Worm (Caenorhabditis elegans) whole organism, L4 larva: ENCODE results near the gene sdha-1.

Experiments used
- F10B5.3 ChIP-seq: sonication (generic microtip); optimal IDR thresholded peaks from 2 replicates; lab custom pipeline; 2016; ENCODE audit warnings: mild to moderate bottlenecking, missing genetic modification characterization, missing compliant biosample characterization
- F26F4.8 ChIP-seq: fragments of 200-800 bp; sonication (Bioruptor generic); conservative IDR thresholded peaks from 2 replicates; pipeline ENCODE4 v1.3.6; 2022; ENCODE audit warnings: missing genetic modification characterization, missing compliant biosample characterization
- F44E2.7 ChIP-seq: fragments of 200-800 bp; sonication (Bioruptor generic); IDR thresholded peaks from 2 replicates; pipeline ENCODE4 v2.1.2; 2022; ENCODE audit warnings: missing genetic modification characterization, missing compliant biosample characterization
- F49E8.2 ChIP-seq: sonication (generic microtip); optimal IDR thresholded peaks from 2 replicates; lab custom pipeline; 2016; ENCODE audit warnings: missing compliant biosample characterization, mild to moderate bottlenecking, missing genetic modification characterization, borderline replicate concordance
- T20F7.1 ChIP-seq: fragments of 200-800 bp; sonication (Bioruptor generic); optimal IDR thresholded peaks from 2 replicates; lab custom pipeline; 2018; ENCODE audit warnings: mild to moderate bottlenecking, missing genetic modification characterization, missing compliant biosample characterization
- T26A8.4 ChIP-seq: fragments of 200-800 bp; sonication (Bioruptor generic); IDR thresholded peaks from 2 replicates; pipeline ENCODE4 v1.3.6; 2022; ENCODE audit warnings: missing genetic modification characterization, missing compliant biosample characterization
- Y48G9A.11 ChIP-seq: fragments of 200-800 bp; sonication (Bioruptor generic); IDR thresholded peaks from 2 replicates; pipeline ENCODE4 v1.3.6; 2022; ENCODE audit warnings: missing genetic modification reagents, missing genetic modification characterization, missing compliant biosample characterization
- aha-1 ChIP-seq: fragments of 150-350 bp; peaks from one replicate; lab custom pipeline; 2014; ENCODE audit warnings: missing biosample characterization, missing genetic modification characterization
- aly-2 ChIP-seq: sonication (generic microtip); optimal IDR thresholded peaks from 2 replicates; lab custom pipeline; 2018; ENCODE audit warnings: missing biosample characterization, missing genetic modification characterization
- arid-1 ChIP-seq: fragments of 200-800 bp; sonication (Bioruptor generic); conservative IDR thresholded peaks from 2 replicates; pipeline ENCODE4 v1.3.6; 2022; ENCODE audit warnings: missing genetic modification reagents, missing genetic modification characterization, missing compliant biosample characterization
- attf-4 ChIP-seq: sonication (generic microtip); optimal IDR thresholded peaks from 3 replicates; lab custom pipeline; 2017; ENCODE audit warnings: missing biosample characterization, missing genetic modification characterization
- ceh-32 ChIP-seq: sonication (generic microtip); optimal IDR thresholded peaks from 2 replicates; lab custom pipeline; 2016; ENCODE audit warnings: mild to moderate bottlenecking, missing genetic modification characterization, missing compliant biosample characterization; ENCODE audit not compliant: poor library complexity
- ceh-44 ChIP-seq: fragments of 200-800 bp; sonication (Bioruptor generic); IDR thresholded peaks from 2 replicates; pipeline ENCODE4 v1.3.6; 2022; ENCODE audit warnings: missing genetic modification reagents, missing genetic modification characterization, missing compliant biosample characterization
- ceh-82 ChIP-seq: sonication (generic microtip); optimal IDR thresholded peaks from 2 replicates; lab custom pipeline; 2017; ENCODE audit warnings: missing biosample characterization, missing genetic modification characterization
- daf-16 ChIP-seq, 3 experiments: sonication (generic microtip); optimal IDR thresholded peaks; 2 replicates each; lab custom pipeline; 2016 to 2017; ENCODE audit warnings: missing genetic modification characterization in 3 of 3, missing genetic modification reagents in 3 of 3, mild to moderate bottlenecking in 2 of 3, missing compliant biosample characterization in 2 of 3, missing biosample characterization in 1 of 3, moderate library complexity in 1 of 3
- daf-19 ChIP-seq: fragments of 200-800 bp; sonication (Bioruptor generic); conservative IDR thresholded peaks from 2 replicates; pipeline ENCODE4 v1.3.6; 2022; ENCODE audit warnings: missing genetic modification characterization, missing compliant biosample characterization
- daf-8 ChIP-seq: fragments of 200-800 bp; sonication (Bioruptor generic); IDR thresholded peaks from 2 replicates; pipeline ENCODE4 v1.3.6; 2022; ENCODE audit warnings: missing genetic modification characterization, missing compliant biosample characterization
- dmd-6 ChIP-seq: fragments of 200-800 bp; sonication (Bioruptor generic); IDR thresholded peaks from 2 replicates; pipeline ENCODE4 v1.3.6; 2022; ENCODE audit warnings: missing genetic modification reagents, missing genetic modification characterization, missing compliant biosample characterization
- dmd-8 ChIP-seq: fragments of 200-800 bp; sonication (Bioruptor generic); IDR thresholded peaks from 2 replicates; pipeline ENCODE4 v1.3.6; 2022; ENCODE audit warnings: missing genetic modification characterization, missing compliant biosample characterization
- dpl-1 ChIP-seq: fragments of 150-350 bp; optimal IDR thresholded peaks from 2 replicates; lab custom pipeline; 2014; ENCODE audit warnings: missing biosample characterization, missing genetic modification reagents, missing genetic modification characterization
- dve-1 ChIP-seq: sonication (generic microtip); optimal IDR thresholded peaks from 2 replicates; lab custom pipeline; 2017; ENCODE audit warnings: antibody characterized with exemption, mild to moderate bottlenecking, missing genetic modification characterization, missing compliant biosample characterization; ENCODE audit not compliant: insufficient read depth
- egl-43 ChIP-seq: fragments of 200-800 bp; sonication (Bioruptor generic); IDR thresholded peaks from 2 replicates; pipeline ENCODE4 v1.3.6; 2022; ENCODE audit warnings: missing genetic modification reagents, missing genetic modification characterization, missing compliant biosample characterization
- hif-1 ChIP-seq, 2 experiments: sonication (generic microtip); optimal IDR thresholded peaks; 2 replicates each; lab custom pipeline; 2016 to 2017; ENCODE audit warnings: missing compliant biosample characterization in 2 of 2, missing genetic modification characterization in 2 of 2, missing genetic modification reagents in 2 of 2, missing genotype in 2 of 2, mild to moderate bottlenecking in 1 of 2
- hlh-11 ChIP-seq: fragments of 200-800 bp; sonication (Bioruptor generic); optimal IDR thresholded peaks from 2 replicates; lab custom pipeline; 2018; ENCODE audit warnings: mild to moderate bottlenecking, missing genetic modification characterization, missing compliant biosample characterization
- hlh-30 ChIP-seq: sonication (generic microtip); optimal IDR thresholded peaks from 2 replicates; lab custom pipeline; 2017; ENCODE audit warnings: antibody characterized with exemption, mild to moderate bottlenecking, missing genetic modification characterization, missing compliant biosample characterization; ENCODE audit not compliant: insufficient read depth
- hmg-1.1 ChIP-seq: fragments of 200-800 bp; sonication (Bioruptor generic); IDR thresholded peaks from 2 replicates; pipeline ENCODE4 v1.3.6; 2022; ENCODE audit warnings: missing genetic modification reagents, missing genetic modification characterization, missing compliant biosample characterization
- lim-7 ChIP-seq: fragments of 200-800 bp; sonication (Bioruptor generic); IDR thresholded peaks from 2 replicates; pipeline ENCODE4 v1.3.6; 2022; ENCODE audit warnings: missing genetic modification characterization, missing compliant biosample characterization
- lsy-2 ChIP-seq, 2 experiments: fragments of 150-350 bp in 1 of 2; sonication (generic microtip) in 1 of 2; optimal IDR thresholded peaks; 2 replicates each; lab custom pipeline; 2014 to 2017; ENCODE audit warnings: missing biosample characterization in 2 of 2, missing genetic modification characterization in 2 of 2
- mes-2 ChIP-seq: sonication (generic microtip); optimal IDR thresholded peaks from 2 replicates; lab custom pipeline; 2016; ENCODE audit warnings: missing genotype, mild to moderate bottlenecking, missing genetic modification characterization, missing compliant biosample characterization; ENCODE audit not compliant: poor library complexity, severe bottlenecking
- mxl-2 ChIP-seq: fragments of 200-800 bp; sonication (Bioruptor generic); conservative IDR thresholded peaks from 2 replicates; pipeline ENCODE4 v1.3.6; 2022; ENCODE audit warnings: missing genetic modification reagents, missing genetic modification characterization, missing compliant biosample characterization
- nhr-25 ChIP-seq: sonication (generic microtip); optimal IDR thresholded peaks from 2 replicates; lab custom pipeline; 2017; ENCODE audit warnings: missing genetic modification characterization, mild to moderate bottlenecking, missing compliant biosample characterization, antibody characterized with exemption, moderate library complexity, borderline replicate concordance; ENCODE audit not compliant: insufficient read depth
- nhr-28 ChIP-seq: fragments of 150-350 bp; optimal IDR thresholded peaks from 2 replicates; lab custom pipeline; 2014; ENCODE audit warnings: missing biosample characterization, missing genetic modification characterization
- nhr-41 ChIP-seq: fragments of 200-800 bp; sonication (Bioruptor generic); IDR thresholded peaks from 2 replicates; pipeline ENCODE4 v1.3.6; 2022; ENCODE audit warnings: missing genetic modification reagents, missing genetic modification characterization, missing compliant biosample characterization
- nhr-42 ChIP-seq: fragments of 200-800 bp; sonication (Bioruptor generic); IDR thresholded peaks from 2 replicates; pipeline ENCODE4 v1.3.6; 2022; ENCODE audit warnings: missing genetic modification characterization, missing compliant biosample characterization
- nhr-6 ChIP-seq: fragments of 150-350 bp; optimal IDR thresholded peaks from 2 replicates; lab custom pipeline; 2014; ENCODE audit warnings: missing biosample characterization, missing genetic modification characterization
- pha-4 ChIP-seq, 2 experiments: fragments of 150-350 bp in 1 of 2; fragments of 200-800 bp in 1 of 2; sonication (Bioruptor generic) in 1 of 2; IDR thresholded peaks in 1 of 2; optimal IDR thresholded peaks in 1 of 2; 2 replicates each; pipeline versions ENCODE4 v1.3.6 to Lab custom; 2014 to 2022; ENCODE audit warnings: missing genetic modification characterization in 2 of 2, missing genetic modification reagents in 2 of 2, missing biosample characterization in 1 of 2, missing compliant biosample characterization in 1 of 2
- php-3 ChIP-seq: fragments of 200-800 bp; sonication (Bioruptor generic); IDR thresholded peaks from 2 replicates; pipeline ENCODE4 v1.3.6; 2022; ENCODE audit warnings: missing genetic modification reagents, missing genetic modification characterization, missing compliant biosample characterization
- skn-1 ChIP-seq: fragments of 150-350 bp; optimal IDR thresholded peaks from 2 replicates; lab custom pipeline; 2014; ENCODE audit warnings: missing biosample characterization, missing genetic modification characterization
- spr-1 ChIP-seq: sonication (generic microtip); optimal IDR thresholded peaks from 2 replicates; lab custom pipeline; 2016; ENCODE audit warnings: mild to moderate bottlenecking, missing genetic modification characterization, missing compliant biosample characterization
- spr-3 ChIP-seq: fragments of 200-800 bp; sonication (Bioruptor generic); optimal IDR thresholded peaks from 2 replicates; lab custom pipeline; 2018; ENCODE audit warnings: mild to moderate bottlenecking, missing genetic modification characterization, missing compliant biosample characterization
- tag-97 ChIP-seq: fragments of 200-800 bp; sonication (Bioruptor generic); IDR thresholded peaks from 2 replicates; pipeline ENCODE4 v1.3.6; 2022; ENCODE audit warnings: missing genetic modification characterization, missing compliant biosample characterization
- unc-39 ChIP-seq: sonication (generic microtip); optimal IDR thresholded peaks from 2 replicates; lab custom pipeline; 2017; ENCODE audit warnings: missing biosample characterization, missing genetic modification characterization
- unc-62 ChIP-seq, 3 experiments: fragments of 150-350 bp in 1 of 3; sonication (generic microtip); optimal IDR thresholded peaks in 2 of 3; peaks in 1 of 3; 1 replicate in 1 of 3; 2 replicates in 2 of 3; lab custom pipeline; 2014 to 2017; ENCODE audit warnings: missing biosample characterization in 3 of 3, missing genetic modification characterization in 3 of 3, missing genetic modification reagents in 3 of 3, missing genotype in 1 of 3
- zfp-2 ChIP-seq: sonication (generic microtip); optimal IDR thresholded peaks from 2 replicates; lab custom pipeline; 2016; ENCODE audit warnings: mild to moderate bottlenecking, missing genetic modification characterization, missing compliant biosample characterization
- zfp-3 ChIP-seq: fragments of 200-800 bp; sonication (Bioruptor generic); conservative IDR thresholded peaks from 2 replicates; pipeline ENCODE4 v1.3.6; 2022; ENCODE audit warnings: missing genetic modification reagents, missing genetic modification characterization, missing compliant biosample characterization
- zip-11 ChIP-seq: fragments of 200-800 bp; sonication (Bioruptor generic); IDR thresholded peaks from 2 replicates; pipeline ENCODE4 v1.3.6; 2022; ENCODE audit warnings: missing genetic modification characterization, missing compliant biosample characterization
- zip-2 ChIP-seq: fragments of 150-350 bp; optimal IDR thresholded peaks from 2 replicates; lab custom pipeline; 2014; ENCODE audit warnings: missing biosample characterization, missing genetic modification characterization
- ztf-7 ChIP-seq: fragments of 150-350 bp; optimal IDR thresholded peaks from 2 replicates; lab custom pipeline; 2014; ENCODE audit warnings: missing biosample characterization, missing genetic modification characterization

Gene sdha-1

ce11 chrX:8564451-8564795 is 18.6 kb upstream of the sdha-1 start:
- TF ChIP-seq php-3 (GFP tag; lab: Robert Waterston, UW) = no peak
- TF ChIP-seq ztf-7 (tag; lab: Kevin White, UChicago) = no peak
- no peak for TF ChIP-seq hlh-11
- no peak for TF ChIP-seq spr-3 (GFP tag; lab: Kevin White, UChicago)
- TF ChIP-seq arid-1 (GFP tag; lab: Robert Waterston, UW) = no peak
- no peak for TF ChIP-seq F44E2.7 (GFP tag; lab: Robert Waterston, UW)
- no peak for TF ChIP-seq attf-4 (tag; lab: Kevin White, UChicago)
- TF ChIP-seq lsy-2 (tag; optimal IDR thresholded peaks at IDR 0.05; lab: Kevin White, UChicago) = peak in 1 of 2 experiments; percentile 26
- TF ChIP-seq ceh-82 = no peak
- TF ChIP-seq zfp-2 (tag; lab: Kevin White, UChicago) = no peak
- TF ChIP-seq nhr-41 = no peak
- TF ChIP-seq ceh-44 (GFP tag; lab: Robert Waterston, UW) = no peak
- no peak for TF ChIP-seq nhr-42 (GFP tag; lab: Robert Waterston, UW)
- no peak for TF ChIP-seq pha-4 (GFP tag; IDR thresholded peaks at IDR 0.05; lab: Robert Waterston, UW)
- peak; percentile 9 for TF ChIP-seq pha-4 (tag; optimal IDR thresholded peaks at IDR 0.05; lab: Kevin White, UChicago)
- TF ChIP-seq dmd-6 (GFP tag; lab: Robert Waterston, UW) = no peak
- TF ChIP-seq mes-2 = no peak
- TF ChIP-seq nhr-6 (tag; lab: Kevin White, UChicago) = peak; percentile 13
- TF ChIP-seq Y48G9A.11 (GFP tag; lab: Robert Waterston, UW) = no peak
- TF ChIP-seq F26F4.8 (GFP tag; lab: Robert Waterston, UW) = no peak
- TF ChIP-seq zip-2 (tag; lab: Kevin White, UChicago) = no peak
- TF ChIP-seq unc-62 (GFP tag; optimal IDR thresholded peaks at IDR 0.05 in 1 of 2; lab: Kevin White, UChicago) = no peak
- TF ChIP-seq unc-62 (tag; optimal IDR thresholded peaks at IDR 0.05; lab: Kevin White, UChicago) = no peak
- peak; percentile 51 for TF ChIP-seq dve-1
- no peak for TF ChIP-seq nhr-25 (tag; lab: Kevin White, UChicago)
- no peak for TF ChIP-seq lim-7 (GFP tag; lab: Robert Waterston, UW)
- no peak for TF ChIP-seq daf-8 (GFP tag; lab: Robert Waterston, UW)
- TF ChIP-seq F49E8.2 = no peak
- TF ChIP-seq hif-1 (tag; optimal IDR thresholded peaks at IDR 0.05; lab: Kevin White, UChicago) = no peak
- TF ChIP-seq hmg-1.1 (GFP tag; lab: Robert Waterston, UW) = no peak
- TF ChIP-seq nhr-28 (tag; lab: Kevin White, UChicago) = peak; percentile 24
- TF ChIP-seq tag-97 (GFP tag; lab: Robert Waterston, UW) = no peak
- TF ChIP-seq egl-43 (GFP tag; lab: Robert Waterston, UW) = no peak
- TF ChIP-seq zfp-3 (GFP tag; lab: Robert Waterston, UW) = no peak
- no peak for TF ChIP-seq hlh-30 (tag; lab: Kevin White, UChicago)
- TF ChIP-seq daf-16 (GFP tag; optimal IDR thresholded peaks at IDR 0.05; lab: Kevin White, UChicago) = no peak
- peak; percentile 9 for TF ChIP-seq daf-16 (tag; optimal IDR thresholded peaks at IDR 0.05; lab: Kevin White, UChicago)
- no peak for TF ChIP-seq zip-11
- no peak for TF ChIP-seq unc-39 (tag; lab: Kevin White, UChicago)
- no peak for TF ChIP-seq T26A8.4
- peak; percentile 17 for TF ChIP-seq aha-1 (tag; lab: Kevin White, UChicago)
- no peak for TF ChIP-seq dmd-8 (GFP tag; lab: Robert Waterston, UW)
- no peak for TF ChIP-seq T20F7.1
- TF ChIP-seq ceh-32 (tag; lab: Kevin White, UChicago) = no peak
- TF ChIP-seq spr-1 (tag; lab: Kevin White, UChicago) = no peak
- TF ChIP-seq F10B5.3 (tag; lab: Kevin White, UChicago) = no peak
- TF ChIP-seq dpl-1 (GFP tag; lab: Kevin White, UChicago) = no peak
- no peak for TF ChIP-seq mxl-2
- no peak for TF ChIP-seq skn-1 (tag; lab: Kevin White, UChicago)
- no peak for TF ChIP-seq aly-2 (tag; lab: Kevin White, UChicago)
- no peak for TF ChIP-seq daf-19 (GFP tag; lab: Robert Waterston, UW)
